Worm (Caenorhabditis elegans): ENCODE measurements around the gene cyp-13A8.

DNA sequence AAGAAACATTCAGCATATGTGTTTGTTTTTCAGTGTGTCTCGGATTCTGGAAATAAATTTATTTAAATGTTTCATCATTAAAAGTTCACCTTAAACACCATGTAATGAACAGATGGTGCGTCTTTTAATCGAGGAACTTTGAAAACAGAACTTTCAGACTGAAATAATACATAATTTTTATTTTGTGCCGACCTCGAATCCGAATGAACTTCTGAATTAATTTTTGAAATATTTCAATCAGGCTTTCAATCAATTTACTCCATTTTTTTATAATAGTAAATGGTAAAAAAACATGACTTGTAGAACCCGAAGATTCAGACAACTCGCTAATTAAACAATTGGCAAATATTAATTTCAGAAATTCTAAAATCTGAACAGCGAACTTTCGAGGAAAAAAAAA, 25.0 kb downstream of the cyp-13A8 start, which contains the start of gene T10B9.14:
- TF ChIP-seq ztf-22 (GFP tag; optimal IDR thresholded peaks at IDR 0.05) = no peak
- no peak for TF ChIP-seq akir-1 (GFP tag; optimal IDR thresholded peaks at IDR 0.05)
- TF ChIP-seq efl-1 (GFP tag; optimal IDR thresholded peaks at IDR 0.05) = no peak
- TF ChIP-seq rec-8 (tag; optimal IDR thresholded peaks at IDR 0.05) = no peak
- no peak for TF ChIP-seq K12H6.12 (tag; optimal IDR thresholded peaks at IDR 0.05)
- TF ChIP-seq ceh-40 (GFP tag; IDR thresholded peaks at IDR 0.05) = no peak
- no peak for TF ChIP-seq ama-1 (optimal IDR thresholded peaks at IDR 0.05)
- no peak for TF ChIP-seq ama-1 (GFP tag; optimal IDR thresholded peaks at IDR 0.05)
- TF ChIP-seq snpc-1.1 (tag; optimal IDR thresholded peaks at IDR 0.05; ENCODE audit: insufficient read depth) = no peak
- TF ChIP-seq F37B4.10 (GFP tag; IDR thresholded peaks at IDR 0.05) = no peak

Data from whole organism, young adult.